Worm (Caenorhabditis elegans) whole organism, L4 larva: ENCODE data around the gene B0252.11.

Experiments used
- ceh-82 ChIP-seq: sonication (generic microtip); optimal IDR thresholded peaks from 2 replicates; lab custom pipeline; 2017; ENCODE audit warnings: missing biosample characterization, missing genetic modification characterization
- unc-130 ChIP-seq: sonication (generic microtip); optimal IDR thresholded peaks from 2 replicates; lab custom pipeline; 2016; ENCODE audit warnings: missing genetic modification reagents, missing genetic modification characterization, missing compliant biosample characterization

- TF ChIP-seq unc-130 (no peak), ceh-82 (tag; lab: Kevin White, UChicago) (no peak)
Measured at ce11 chrII:6941520-6941919, 23.9 kb upstream of the B0252.11 start.
